Worm (Caenorhabditis elegans) whole organism, mixed stage, embryonic: Measurements from ENCODE around the gene K10D2.5.

Experiments used
- M03D4.4 ChIP-seq: sonication (generic microtip); optimal IDR thresholded peaks from 2 replicates; lab custom pipeline; 2017; ENCODE audit warnings: mild to moderate bottlenecking, missing genetic modification characterization, missing compliant biosample characterization
- bed-3 ChIP-seq: fragments of 200-800 bp; sonication (Bioruptor generic); optimal IDR thresholded peaks from 3 replicates; lab custom pipeline; 2018; ENCODE audit warnings: mild to moderate bottlenecking, missing genetic modification characterization, moderate library complexity, missing compliant biosample characterization
- blmp-1 ChIP-seq: fragments of 150-350 bp; optimal IDR thresholded peaks from 2 replicates; lab custom pipeline; 2014; ENCODE audit warnings: missing biosample characterization, missing genetic modification characterization
- ceh-39 ChIP-seq: fragments of 150-350 bp; optimal IDR thresholded peaks from 2 replicates; lab custom pipeline; 2014; ENCODE audit warnings: missing biosample characterization, missing genetic modification characterization
- ceh-43 ChIP-seq: fragments of 200-800 bp; sonication (Bioruptor generic); optimal IDR thresholded peaks from 2 replicates; lab custom pipeline; 2018; ENCODE audit warnings: mild to moderate bottlenecking, missing genetic modification characterization, moderate library complexity, missing compliant biosample characterization
- ceh-83 ChIP-seq: fragments of 200-800 bp; sonication (Bioruptor generic); optimal IDR thresholded peaks from 2 replicates; lab custom pipeline; 2018; ENCODE audit warnings: mild to moderate bottlenecking, missing genetic modification characterization, missing compliant biosample characterization
- ces-1 ChIP-seq: fragments of 150-350 bp; optimal IDR thresholded peaks from 2 replicates; lab custom pipeline; 2014; ENCODE audit warnings: missing biosample characterization, missing genetic modification reagents, missing genetic modification characterization
- cnd-1 ChIP-seq: fragments of 200-800 bp; sonication (Bioruptor generic); optimal IDR thresholded peaks from 2 replicates; lab custom pipeline; 2018; ENCODE audit warnings: mild to moderate bottlenecking, missing genetic modification characterization, missing compliant biosample characterization
- drap-1 ChIP-seq: fragments of 200-800 bp; sonication (Bioruptor generic); optimal IDR thresholded peaks from 3 replicates; lab custom pipeline; 2018; ENCODE audit warnings: mild to moderate bottlenecking, missing genetic modification characterization, missing compliant biosample characterization
- elt-1 ChIP-seq: sonication (generic microtip); optimal IDR thresholded peaks from 2 replicates; lab custom pipeline; 2017; ENCODE audit warnings: missing genetic modification characterization, mild to moderate bottlenecking, missing compliant biosample characterization, antibody characterized with exemption, moderate library complexity, borderline replicate concordance; ENCODE audit not compliant: insufficient read depth
- elt-3 ChIP-seq: fragments of 150-350 bp; optimal IDR thresholded peaks from 2 replicates; lab custom pipeline; 2014; ENCODE audit warnings: missing biosample characterization, missing genetic modification characterization
- flh-1 ChIP-seq: fragments of 200-800 bp; sonication (Bioruptor generic); optimal IDR thresholded peaks from 2 replicates; lab custom pipeline; 2018; ENCODE audit warnings: mild to moderate bottlenecking, missing genetic modification characterization, moderate library complexity, missing compliant biosample characterization
- ham-2 ChIP-seq: fragments of 200-800 bp; sonication (Bioruptor generic); optimal IDR thresholded peaks from 2 replicates; lab custom pipeline; 2018; ENCODE audit warnings: mild to moderate bottlenecking, missing genetic modification characterization, missing compliant biosample characterization
- hlh-1 ChIP-seq: fragments of 150-350 bp; optimal IDR thresholded peaks from 2 replicates; lab custom pipeline; 2014; ENCODE audit warnings: missing biosample characterization, missing genetic modification reagents, missing genetic modification characterization
- lin-13 ChIP-seq: fragments of 150-350 bp; optimal IDR thresholded peaks from 2 replicates; lab custom pipeline; 2014; ENCODE audit warnings: missing biosample characterization, missing genetic modification characterization
- lin-32 ChIP-seq: fragments of 200-800 bp; sonication (Bioruptor generic); optimal IDR thresholded peaks from 2 replicates; lab custom pipeline; 2018; ENCODE audit warnings: mild to moderate bottlenecking, missing genetic modification characterization, missing compliant biosample characterization
- lsy-2 ChIP-seq: fragments of 150-350 bp; optimal IDR thresholded peaks from 2 replicates; lab custom pipeline; 2014; ENCODE audit warnings: missing biosample characterization, missing genetic modification characterization
- mab-5 ChIP-seq: fragments of 150-350 bp; optimal IDR thresholded peaks from 2 replicates; lab custom pipeline; 2014; ENCODE audit warnings: missing biosample characterization, missing genetic modification characterization
- mep-1 ChIP-seq: fragments of 150-350 bp; optimal IDR thresholded peaks from 2 replicates; lab custom pipeline; 2017; ENCODE audit warnings: missing biosample characterization, missing genetic modification reagents, missing genetic modification characterization, inconsistent platforms
- mls-2 ChIP-seq: sonication (generic microtip); optimal IDR thresholded peaks from 2 replicates; lab custom pipeline; 2016; ENCODE audit warnings: mild to moderate bottlenecking, missing genetic modification characterization, moderate library complexity, missing compliant biosample characterization
- nhr-12 ChIP-seq: fragments of 150-350 bp; optimal IDR thresholded peaks from 2 replicates; lab custom pipeline; 2014; ENCODE audit warnings: missing biosample characterization, missing genetic modification characterization
- nhr-2 ChIP-seq: fragments of 150-350 bp; optimal IDR thresholded peaks from 2 replicates; lab custom pipeline; 2014; ENCODE audit warnings: missing biosample characterization, missing genetic modification characterization
- nhr-237 ChIP-seq: fragments of 150-350 bp; optimal IDR thresholded peaks from 2 replicates; lab custom pipeline; 2014; ENCODE audit warnings: missing biosample characterization, missing genetic modification characterization
- nhr-28 ChIP-seq: fragments of 150-350 bp; optimal IDR thresholded peaks from 2 replicates; lab custom pipeline; 2014; ENCODE audit warnings: missing biosample characterization, missing genetic modification characterization
- nhr-76 ChIP-seq: sonication (generic microtip); optimal IDR thresholded peaks from 2 replicates; lab custom pipeline; 2017; ENCODE audit warnings: missing biosample characterization, missing genetic modification characterization
- pha-4 ChIP-seq: fragments of 150-350 bp; optimal IDR thresholded peaks from 2 replicates; lab custom pipeline; 2018; ENCODE audit warnings: missing biosample characterization, missing genetic modification reagents, missing genetic modification characterization
- sem-2 ChIP-seq: fragments of 200-800 bp; sonication (Bioruptor generic); optimal IDR thresholded peaks from 2 replicates; lab custom pipeline; 2018; ENCODE audit warnings: mild to moderate bottlenecking, missing genetic modification characterization, missing compliant biosample characterization
- snpc-4 ChIP-seq: fragments of 150-350 bp; optimal IDR thresholded peaks from 2 replicates; lab custom pipeline; 2014; ENCODE audit warnings: missing biosample characterization, missing genetic modification characterization
- sptf-1 ChIP-seq: sonication (generic microtip); optimal IDR thresholded peaks from 2 replicates; lab custom pipeline; 2017; ENCODE audit warnings: mild to moderate bottlenecking, missing genetic modification characterization, moderate library complexity, missing compliant biosample characterization
- tbx-8 ChIP-seq: fragments of 200-800 bp; sonication (Bioruptor generic); optimal IDR thresholded peaks from 2 replicates; lab custom pipeline; 2018; ENCODE audit warnings: mild to moderate bottlenecking, missing genetic modification characterization, moderate library complexity, missing compliant biosample characterization
- unc-120 ChIP-seq: sonication (generic microtip); optimal IDR thresholded peaks from 2 replicates; lab custom pipeline; 2017; ENCODE audit warnings: missing genetic modification characterization, missing compliant biosample characterization; ENCODE audit not compliant: poor library complexity, severe bottlenecking
- unc-39 ChIP-seq: fragments of 150-350 bp; optimal IDR thresholded peaks from 2 replicates; lab custom pipeline; 2014; ENCODE audit warnings: missing biosample characterization, missing genetic modification characterization
- unc-62 ChIP-seq: fragments of 150-350 bp; optimal IDR thresholded peaks from 2 replicates; lab custom pipeline; 2014; ENCODE audit warnings: missing biosample characterization, missing genetic modification reagents, missing genetic modification characterization
- zip-8 ChIP-seq: fragments of 150-350 bp; optimal IDR thresholded peaks from 2 replicates; lab custom pipeline; 2014; ENCODE audit warnings: missing biosample characterization, missing genetic modification characterization
- ztf-11 ChIP-seq: fragments of 150-350 bp; optimal IDR thresholded peaks from 2 replicates; lab custom pipeline; 2014; ENCODE audit warnings: missing biosample characterization, missing genetic modification characterization

The K10D2.5 gene

DNA sequence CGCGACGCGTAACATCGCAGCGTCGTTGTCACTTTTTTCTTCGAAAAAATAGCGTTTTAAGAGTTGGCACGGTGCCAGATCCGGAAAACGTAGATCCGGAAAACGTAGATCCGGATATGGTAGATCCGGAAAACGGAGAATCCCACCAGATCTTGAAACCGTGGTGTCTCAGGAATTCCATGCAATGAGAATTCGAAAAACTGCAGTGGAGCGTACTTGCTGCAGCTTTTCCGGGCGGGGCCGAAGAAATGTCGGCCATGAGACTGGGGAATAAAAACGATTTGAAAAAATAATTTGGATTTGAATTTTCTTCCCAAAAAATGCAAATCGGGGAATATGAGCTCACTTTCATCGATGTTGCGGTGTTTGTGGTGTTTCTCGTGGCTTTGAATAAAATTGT, at the start of gene K10D2.5:
K10D2.5 (plus strand) TSS at position 251 of the 400 bp plus-strand sequence.
- TF ChIP-seq cnd-1 (tag; lab: Kevin White, UChicago) (peak; percentile 77), unc-62 (GFP tag; lab: Kevin White, UChicago) (peak; percentile 26), mls-2 (tag; lab: Kevin White, UChicago) (peak; percentile 33), zip-8 (no peak), unc-39 (tag; lab: Kevin White, UChicago) (no peak), nhr-28 (tag; lab: Kevin White, UChicago) (no peak), lin-13 (tag; lab: Kevin White, UChicago) (peak; percentile 90), nhr-237 (tag; lab: Kevin White, UChicago) (peak; percentile 67), bed-3 (GFP tag; lab: Kevin White, UChicago) (no peak), drap-1 (GFP tag; lab: Kevin White, UChicago) (peak; percentile 54), M03D4.4 (tag; lab: Kevin White, UChicago) (peak; percentile 84), ceh-83 (GFP tag; lab: Kevin White, UChicago) (peak; percentile 58), ceh-43 (GFP tag; lab: Kevin White, UChicago) (no peak), ham-2 (peak; percentile 53), lsy-2 (tag; lab: Kevin White, UChicago) (peak; percentile 83), pha-4 (tag; lab: Kevin White, UChicago) (peak; percentile 53), nhr-2 (tag; lab: Kevin White, UChicago) (no peak), sptf-1 (tag; lab: Kevin White, UChicago) (peak; percentile 84), elt-3 (tag; lab: Kevin White, UChicago) (no peak), mep-1 (tag; lab: Kevin White, UChicago) (peak; percentile 90), nhr-76 (tag; lab: Kevin White, UChicago) (no peak), tbx-8 (GFP tag; lab: Kevin White, UChicago) (peak; percentile 58), nhr-12 (tag; lab: Kevin White, UChicago) (no peak), sem-2 (GFP tag; lab: Kevin White, UChicago) (peak; percentile 29), lin-32 (GFP tag; lab: Kevin White, UChicago) (peak; percentile 77), elt-1 (no peak), hlh-1 (tag; lab: Kevin White, UChicago) (peak; percentile 40), mab-5 (no peak), ceh-39 (peak; percentile 70), ztf-11 (tag; lab: Kevin White, UChicago) (peak; percentile 35), unc-120 (tag; lab: Kevin White, UChicago) (peak; percentile 32)

DNA sequence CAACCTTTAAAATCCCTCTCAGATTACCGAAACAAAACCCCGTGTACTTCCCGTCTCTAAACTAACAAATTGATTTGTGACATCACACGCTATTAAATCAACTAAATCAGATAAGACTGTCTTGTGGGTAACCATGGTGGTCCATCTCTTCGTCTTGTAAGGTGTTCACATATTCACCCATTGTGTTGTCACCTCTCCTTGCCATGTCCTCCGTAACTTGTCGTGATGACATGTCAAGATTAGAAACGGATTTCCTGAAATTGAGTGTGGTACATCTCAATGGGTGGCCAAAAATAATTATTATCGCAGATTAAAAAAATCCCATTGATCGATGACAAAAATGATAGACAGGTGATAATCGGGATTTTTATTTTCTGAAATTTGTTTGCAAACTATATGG, 48.1 kb upstream of the K10D2.5 start:
- TF ChIP-seq drap-1 (GFP tag; lab: Kevin White, UChicago) = no peak
- TF ChIP-seq mab-5 = no peak
- TF ChIP-seq bed-3 (GFP tag; lab: Kevin White, UChicago) = no peak
- TF ChIP-seq ham-2 = no peak
- TF ChIP-seq sem-2 (GFP tag; lab: Kevin White, UChicago) = no peak
- no peak for TF ChIP-seq lin-32 (GFP tag; lab: Kevin White, UChicago)
- no peak for TF ChIP-seq ceh-43 (GFP tag; lab: Kevin White, UChicago)
- no peak for TF ChIP-seq cnd-1 (tag; lab: Kevin White, UChicago)
- no peak for TF ChIP-seq ces-1 (GFP tag; lab: Kevin White, UChicago)
- TF ChIP-seq mep-1 (tag; lab: Kevin White, UChicago) = no peak
- TF ChIP-seq unc-62 (GFP tag; lab: Kevin White, UChicago) = peak; percentile 42
- no peak for TF ChIP-seq hlh-1 (tag; lab: Kevin White, UChicago)
- no peak for TF ChIP-seq ceh-83 (GFP tag; lab: Kevin White, UChicago)
- no peak for TF ChIP-seq snpc-4
- TF ChIP-seq elt-1 = peak; percentile 68
- TF ChIP-seq nhr-2 (tag; lab: Kevin White, UChicago) = peak; percentile 33
- TF ChIP-seq unc-120 (tag; lab: Kevin White, UChicago) = no peak
- no peak for TF ChIP-seq M03D4.4 (tag; lab: Kevin White, UChicago)
- TF ChIP-seq sptf-1 (tag; lab: Kevin White, UChicago) = no peak
- no peak for TF ChIP-seq ceh-39

DNA sequence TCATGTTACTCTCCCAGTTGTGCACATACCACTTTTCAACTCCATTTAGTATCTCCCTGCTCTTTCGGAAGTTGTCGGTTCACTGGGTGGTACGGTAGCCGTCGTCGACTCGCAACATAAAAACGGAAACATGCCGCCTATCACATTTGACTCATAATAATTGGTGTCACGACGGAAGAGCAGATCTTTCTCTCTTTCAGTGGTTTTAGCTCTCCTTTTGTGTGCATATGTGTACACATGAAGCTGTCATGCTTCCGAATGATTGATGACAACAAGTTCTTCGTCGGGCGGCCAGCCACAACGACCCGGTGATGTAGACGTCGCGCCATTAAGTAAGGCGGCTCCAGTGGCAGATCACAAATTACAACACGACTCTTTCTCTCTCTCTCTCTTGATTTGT, 46.8 kb upstream of the K10D2.5 start:
- TF ChIP-seq flh-1 (GFP tag; lab: Kevin White, UChicago) (no peak), elt-3 (tag; lab: Kevin White, UChicago) (no peak), mep-1 (tag; lab: Kevin White, UChicago) (no peak), nhr-12 (tag; lab: Kevin White, UChicago) (no peak), tbx-8 (GFP tag; lab: Kevin White, UChicago) (no peak), lin-32 (GFP tag; lab: Kevin White, UChicago) (no peak), blmp-1 (tag; lab: Kevin White, UChicago) (no peak), unc-120 (tag; lab: Kevin White, UChicago) (no peak), snpc-4 (no peak), ceh-83 (GFP tag; lab: Kevin White, UChicago) (no peak), ztf-11 (tag; lab: Kevin White, UChicago) (no peak), M03D4.4 (tag; lab: Kevin White, UChicago) (no peak), ham-2 (no peak), sptf-1 (tag; lab: Kevin White, UChicago) (no peak), bed-3 (GFP tag; lab: Kevin White, UChicago) (no peak), ceh-43 (GFP tag; lab: Kevin White, UChicago) (no peak), mab-5 (no peak), hlh-1 (tag; lab: Kevin White, UChicago) (no peak), sem-2 (GFP tag; lab: Kevin White, UChicago) (no peak), cnd-1 (tag; lab: Kevin White, UChicago) (no peak)
